Fruit fly (Drosophila melanogaster): ENCODE measurements around the gene nudC.

nudC gene

dm6 chr3L:16804627-16805026, at the start of gene nudC:
TSS of gene nudC (plus strand) at chr3L:16804994.
- TF ChIP-seq psq (optimal IDR thresholded peaks at IDR 0.05): no peak
- TF ChIP-seq CG8478 (optimal IDR thresholded peaks at IDR 0.05): no peak
- no peak for TF ChIP-seq Dll (optimal IDR thresholded peaks at IDR 0.05)
- TF ChIP-seq EcR (GFP tag; optimal IDR thresholded peaks at IDR 0.05): no peak
- no peak for TF ChIP-seq pan (optimal IDR thresholded peaks at IDR 0.05)
- TF ChIP-seq usp (GFP tag; optimal IDR thresholded peaks at IDR 0.05): no peak

dm6 chr3L:16755189-16755588, 49.6 kb upstream of the nudC start, which contains the start of gene CG42852:
TSS of gene CG42852 (plus strand) at chr3L:16755489.
- TF ChIP-seq EcR (GFP tag; optimal IDR thresholded peaks at IDR 0.05): no peak

- TF ChIP-seq CG8478 (optimal IDR thresholded peaks at IDR 0.05) (no peak), usp (GFP tag; optimal IDR thresholded peaks at IDR 0.05) (no peak), Dll (optimal IDR thresholded peaks at IDR 0.05) (no peak), pan (optimal IDR thresholded peaks at IDR 0.05) (no peak), psq (optimal IDR thresholded peaks at IDR 0.05) (no peak), EcR (GFP tag; optimal IDR thresholded peaks at IDR 0.05) (no peak)
These were observed 46.2 kb upstream of the nudC start for dm6 chr3L:16758504-16759109.

- TF ChIP-seq psq (optimal IDR thresholded peaks at IDR 0.05): no peak
- TF ChIP-seq CG8478 (optimal IDR thresholded peaks at IDR 0.05): no peak
- TF ChIP-seq usp (GFP tag; optimal IDR thresholded peaks at IDR 0.05): no peak
- TF ChIP-seq Dll (optimal IDR thresholded peaks at IDR 0.05): no peak
- TF ChIP-seq EcR (GFP tag; optimal IDR thresholded peaks at IDR 0.05): no peak
- TF ChIP-seq pan (optimal IDR thresholded peaks at IDR 0.05): no peak
These were observed 45.3 kb upstream of the nudC start for dm6 chr3L:16759483-16759882.

dm6 chr3L:16760274-16760673, 44.5 kb upstream of the nudC start:
- TF ChIP-seq CG8478 (optimal IDR thresholded peaks at IDR 0.05): no peak
- TF ChIP-seq Dll (optimal IDR thresholded peaks at IDR 0.05): no peak
- TF ChIP-seq usp (GFP tag; optimal IDR thresholded peaks at IDR 0.05): no peak
- no peak for TF ChIP-seq EcR (GFP tag; optimal IDR thresholded peaks at IDR 0.05)
- TF ChIP-seq psq (optimal IDR thresholded peaks at IDR 0.05): no peak
- no peak for TF ChIP-seq pan (optimal IDR thresholded peaks at IDR 0.05)

dm6 chr3L:16762203-16762997, 42.4 kb upstream of the nudC start:
- TF ChIP-seq EcR (GFP tag; optimal IDR thresholded peaks at IDR 0.05) (peak in 1 of 2 experiments; percentile 64), psq (optimal IDR thresholded peaks at IDR 0.05) (no peak)

dm6 chr3L:16765647-16766628, 38.9 kb upstream of the nudC start, which contains the start of gene Nrt:
TSS of gene Nrt (plus strand) at chr3L:16766072.
- TF ChIP-seq psq (optimal IDR thresholded peaks at IDR 0.05) (no peak), pan (optimal IDR thresholded peaks at IDR 0.05) (no peak), Dll (optimal IDR thresholded peaks at IDR 0.05) (no peak), usp (GFP tag; optimal IDR thresholded peaks at IDR 0.05) (no peak), CG8478 (optimal IDR thresholded peaks at IDR 0.05) (no peak), EcR (GFP tag; optimal IDR thresholded peaks at IDR 0.05) (no peak)

- TF ChIP-seq EcR (GFP tag; optimal IDR thresholded peaks at IDR 0.05) (no peak), usp (GFP tag; optimal IDR thresholded peaks at IDR 0.05) (no peak), pan (optimal IDR thresholded peaks at IDR 0.05) (no peak), psq (optimal IDR thresholded peaks at IDR 0.05) (no peak), CG8478 (optimal IDR thresholded peaks at IDR 0.05) (no peak), Dll (optimal IDR thresholded peaks at IDR 0.05) (no peak)
These were observed 37.9 kb upstream of the nudC start for dm6 chr3L:16766901-16767300.

- TF ChIP-seq Dll (optimal IDR thresholded peaks at IDR 0.05) (no peak), EcR (GFP tag; optimal IDR thresholded peaks at IDR 0.05) (no peak), pan (optimal IDR thresholded peaks at IDR 0.05) (no peak), psq (optimal IDR thresholded peaks at IDR 0.05) (no peak), CG8478 (optimal IDR thresholded peaks at IDR 0.05) (no peak), usp (GFP tag; optimal IDR thresholded peaks at IDR 0.05) (no peak)
These were observed 36.7 kb upstream of the nudC start for dm6 chr3L:16768001-16768652.

- TF ChIP-seq usp (GFP tag; optimal IDR thresholded peaks at IDR 0.05): no peak
- TF ChIP-seq psq (optimal IDR thresholded peaks at IDR 0.05): no peak
- no peak for TF ChIP-seq EcR (GFP tag; optimal IDR thresholded peaks at IDR 0.05)
- no peak for TF ChIP-seq pan (optimal IDR thresholded peaks at IDR 0.05)
- no peak for TF ChIP-seq Dll (optimal IDR thresholded peaks at IDR 0.05)
- no peak for TF ChIP-seq CG8478 (optimal IDR thresholded peaks at IDR 0.05)
These were observed 34.9 kb upstream of the nudC start for dm6 chr3L:16769866-16770265.

dm6 chr3L:16772755-16773523, 31.9 kb upstream of the nudC start:
- TF ChIP-seq EcR (GFP tag; optimal IDR thresholded peaks at IDR 0.05) (no peak), usp (GFP tag; optimal IDR thresholded peaks at IDR 0.05) (no peak), CG8478 (optimal IDR thresholded peaks at IDR 0.05) (no peak), pan (optimal IDR thresholded peaks at IDR 0.05) (no peak), psq (optimal IDR thresholded peaks at IDR 0.05) (no peak), Dll (optimal IDR thresholded peaks at IDR 0.05) (no peak)

Measured in whole organism.